Worm (Caenorhabditis elegans): ENCODE measurements around the gene npr-22.

Gene npr-22

DNA sequence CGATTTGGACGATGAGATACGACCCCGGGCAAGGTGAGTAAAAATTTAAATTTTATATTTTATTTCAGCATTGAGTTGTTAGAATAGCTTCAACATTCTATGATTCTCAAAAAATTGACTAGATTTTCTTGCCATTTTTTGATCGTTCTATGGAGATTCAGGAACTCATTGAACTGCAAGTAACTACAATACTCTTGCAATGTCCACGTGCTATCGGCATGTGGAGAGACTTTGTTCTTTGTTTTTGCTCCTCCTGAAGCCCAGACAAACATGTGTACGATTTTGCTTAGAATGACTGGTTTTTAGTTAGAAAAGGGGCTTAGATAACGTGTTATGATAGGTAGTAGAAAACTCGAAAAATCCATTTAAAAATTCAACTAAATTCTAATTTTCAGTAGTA, 23.3 kb upstream of the npr-22 start:
- peak; percentile 5 for TF ChIP-seq nhr-129 (tag; optimal IDR thresholded peaks at IDR 0.05)
- TF ChIP-seq nhr-21 (tag; optimal IDR thresholded peaks at IDR 0.05), result no peak
- TF ChIP-seq nhr-6 (tag; optimal IDR thresholded peaks at IDR 0.05), result no peak
- TF ChIP-seq nhr-23 (tag; optimal IDR thresholded peaks at IDR 0.05), result no peak
- TF ChIP-seq unc-55 (GFP tag; optimal IDR thresholded peaks at IDR 0.05), result no peak
- no peak for TF ChIP-seq ceh-16 (tag; optimal IDR thresholded peaks at IDR 0.05)
- TF ChIP-seq sma-9 (GFP tag; optimal IDR thresholded peaks at IDR 0.05), result peak; percentile 30
- no peak for TF ChIP-seq sma-9 (tag; optimal IDR thresholded peaks at IDR 0.05)
- TF ChIP-seq lin-39 (tag; optimal IDR thresholded peaks at IDR 0.05), result no peak
- peak; percentile 45 for TF ChIP-seq ama-1 (optimal IDR thresholded peaks at IDR 0.05)
- TF ChIP-seq ztf-11 (tag; optimal IDR thresholded peaks at IDR 0.05), result no peak
- TF ChIP-seq mab-5 (tag; optimal IDR thresholded peaks at IDR 0.05), result no peak
- no peak for TF ChIP-seq unc-62 (GFP tag; optimal IDR thresholded peaks at IDR 0.05)
- TF ChIP-seq lin-13 (GFP tag; optimal IDR thresholded peaks at IDR 0.05), result no peak

DNA sequence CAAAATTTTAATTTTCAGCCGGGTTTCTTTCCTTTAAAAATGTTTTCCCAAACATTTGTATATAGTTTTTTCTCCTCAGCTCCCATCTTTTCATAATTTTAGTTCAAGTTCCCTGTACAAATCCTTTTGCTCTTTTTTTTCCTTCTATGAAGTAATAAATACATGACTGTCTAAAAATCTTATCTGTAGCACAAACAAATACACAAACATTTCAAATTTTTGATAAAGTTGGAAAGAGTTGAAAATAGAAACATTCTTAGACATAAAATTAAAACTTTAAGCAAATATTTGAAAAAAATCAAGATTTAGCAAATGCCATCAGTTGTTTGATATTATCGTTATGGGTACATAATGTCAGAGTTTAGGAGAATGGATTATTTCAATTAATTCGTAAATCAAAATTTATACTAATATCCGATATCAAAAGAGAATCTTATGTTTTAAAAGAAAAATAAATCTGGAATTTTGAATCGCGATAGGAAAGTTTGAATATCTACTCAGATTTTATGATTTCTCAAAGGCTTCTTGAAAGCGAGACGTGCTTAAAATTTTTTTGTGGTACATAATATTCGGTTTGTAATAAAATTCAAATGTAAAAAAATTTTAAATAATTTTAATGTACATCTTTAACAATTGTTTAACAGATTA, 21.1 kb upstream of the npr-22 start:
- no peak for TF ChIP-seq nhr-25 (tag; optimal IDR thresholded peaks at IDR 0.05)
- TF ChIP-seq unc-62 (GFP tag; optimal IDR thresholded peaks at IDR 0.05), result no peak
- peak; percentile 36 for TF ChIP-seq sma-3 (GFP tag; optimal IDR thresholded peaks at IDR 0.05)
- no peak for TF ChIP-seq nhr-6 (tag; optimal IDR thresholded peaks at IDR 0.05)
- no peak for TF ChIP-seq C34F6.9 (tag; optimal IDR thresholded peaks at IDR 0.05)
- TF ChIP-seq nhr-77 (tag; optimal IDR thresholded peaks at IDR 0.05), result no peak
- no peak for TF ChIP-seq nhr-237 (tag; optimal IDR thresholded peaks at IDR 0.05)
- TF ChIP-seq lin-13 (GFP tag; optimal IDR thresholded peaks at IDR 0.05), result peak; percentile 0
- TF ChIP-seq lsy-2 (tag; optimal IDR thresholded peaks at IDR 0.05), result no peak
- no peak for TF ChIP-seq crh-2 (tag; optimal IDR thresholded peaks at IDR 0.05)
- TF ChIP-seq ceh-82 (tag; optimal IDR thresholded peaks at IDR 0.05), result no peak
- no peak for TF ChIP-seq peb-1 (tag; optimal IDR thresholded peaks at IDR 0.05)
- TF ChIP-seq gmeb-1 (tag; optimal IDR thresholded peaks at IDR 0.05), result peak; percentile 18
- no peak for TF ChIP-seq nhr-129 (tag; optimal IDR thresholded peaks at IDR 0.05)
- no peak for TF ChIP-seq blmp-1 (tag; optimal IDR thresholded peaks at IDR 0.05; ENCODE audit: insufficient read depth)
- TF ChIP-seq lin-11 (tag; optimal IDR thresholded peaks at IDR 0.05), result no peak
- no peak for TF ChIP-seq nhr-23 (tag; optimal IDR thresholded peaks at IDR 0.05)
- no peak for TF ChIP-seq ceh-16 (tag; optimal IDR thresholded peaks at IDR 0.05)
- TF ChIP-seq fos-1 (tag; optimal IDR thresholded peaks at IDR 0.05), result no peak
- no peak for TF ChIP-seq ztf-4 (tag; optimal IDR thresholded peaks at IDR 0.05)

DNA sequence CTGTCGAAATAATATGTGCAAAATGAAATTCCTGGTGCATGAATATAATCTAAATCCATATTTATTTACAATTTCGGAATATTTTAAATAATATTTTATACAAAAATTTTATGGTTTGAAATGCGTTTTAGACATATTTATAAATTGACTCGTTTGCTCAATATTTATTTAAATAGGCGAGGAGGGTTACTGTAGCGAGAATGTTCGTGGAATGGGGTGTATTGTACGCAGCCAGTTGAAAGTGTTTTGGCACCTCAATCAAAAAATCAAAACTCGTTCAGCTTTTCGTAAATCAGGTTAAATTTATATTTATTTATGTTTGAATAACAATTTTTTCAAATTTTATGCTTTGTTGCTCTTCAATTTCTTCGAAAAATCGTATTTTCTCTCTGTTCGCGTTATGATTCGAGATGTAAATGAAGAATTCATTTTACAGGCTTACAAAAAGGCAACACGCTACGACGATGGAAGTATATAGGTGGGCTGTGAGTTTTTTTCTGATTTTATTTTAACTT, 20.5 kb upstream of the npr-22 start, which contains the start of gene hyl-1:
Gene hyl-1 (plus strand): TSS at position 465 of the 515 bp plus-strand sequence.
- TF ChIP-seq blmp-1 (tag; optimal IDR thresholded peaks at IDR 0.05; ENCODE audit: insufficient read depth), result no peak
- TF ChIP-seq zag-1 (tag; optimal IDR thresholded peaks at IDR 0.05), result no peak
- no peak for TF ChIP-seq elt-3 (tag; optimal IDR thresholded peaks at IDR 0.05)
- no peak for TF ChIP-seq ztf-1 (GFP tag; conservative IDR thresholded peaks at IDR 0.05)
- TF ChIP-seq aly-2 (tag; optimal IDR thresholded peaks at IDR 0.05), result no peak
- no peak for TF ChIP-seq Y55F3AM.14 (GFP tag; optimal IDR thresholded peaks at IDR 0.05)

DNA sequence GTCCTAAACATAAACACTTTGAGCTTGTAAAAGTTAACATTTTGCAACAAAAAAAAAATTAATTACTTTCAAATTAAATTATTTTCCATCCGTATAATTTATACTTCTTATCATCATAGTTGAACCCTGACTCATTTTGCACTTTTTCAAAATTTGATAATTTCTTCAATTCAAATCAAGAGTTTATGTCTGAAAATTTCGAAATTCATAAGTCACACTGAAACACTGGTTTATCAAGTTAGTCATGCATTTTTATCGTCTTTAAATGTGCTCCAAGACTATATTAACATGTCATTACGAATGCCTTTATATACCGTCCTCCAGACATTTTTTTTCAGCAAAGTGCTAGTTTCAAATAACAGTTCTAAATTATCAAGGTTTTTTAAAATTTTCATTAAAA, 19.6 kb upstream of the npr-22 start:
- TF ChIP-seq fos-1 (tag; optimal IDR thresholded peaks at IDR 0.05) (peak; percentile 95), unc-62 (GFP tag; optimal IDR thresholded peaks at IDR 0.05) (no peak), sma-9 (GFP tag; optimal IDR thresholded peaks at IDR 0.05) (peak; percentile 46), sma-9 (tag; optimal IDR thresholded peaks at IDR 0.05) (no peak), aly-2 (tag; optimal IDR thresholded peaks at IDR 0.05) (no peak), nhr-77 (tag; optimal IDR thresholded peaks at IDR 0.05) (no peak), ztf-11 (tag; optimal IDR thresholded peaks at IDR 0.05) (no peak), lsy-2 (tag; optimal IDR thresholded peaks at IDR 0.05) (no peak), gmeb-1 (tag; optimal IDR thresholded peaks at IDR 0.05) (no peak), unc-39 (tag; optimal IDR thresholded peaks at IDR 0.05) (no peak), lin-11 (tag; optimal IDR thresholded peaks at IDR 0.05) (no peak)

DNA sequence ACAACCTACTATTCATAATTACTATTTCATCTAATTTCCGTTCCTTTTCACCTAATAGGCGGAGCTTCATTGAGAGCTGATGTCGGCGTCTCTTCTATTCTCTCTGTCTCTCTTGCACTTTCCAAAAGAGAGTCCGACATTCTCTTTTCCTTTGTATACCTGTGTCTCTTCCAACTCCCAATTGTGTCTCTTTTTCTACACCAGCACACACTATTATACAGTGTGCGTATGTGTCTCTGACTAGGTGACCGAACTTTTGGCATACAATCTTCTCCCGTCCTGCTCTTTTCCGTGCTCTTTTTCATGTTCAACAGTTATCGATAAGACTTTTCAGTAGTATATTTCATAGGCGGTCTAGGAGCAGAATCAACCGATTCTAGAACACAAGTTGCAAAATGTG, 19.0 kb upstream of the npr-22 start:
- TF ChIP-seq fos-1 (tag; optimal IDR thresholded peaks at IDR 0.05) (peak; percentile 95), lin-39 (tag; optimal IDR thresholded peaks at IDR 0.05) (no peak), C34F6.9 (tag; optimal IDR thresholded peaks at IDR 0.05) (no peak), lsy-2 (tag; optimal IDR thresholded peaks at IDR 0.05) (no peak), elt-3 (tag; optimal IDR thresholded peaks at IDR 0.05) (no peak), nhr-21 (tag; optimal IDR thresholded peaks at IDR 0.05) (no peak), ztf-1 (GFP tag; conservative IDR thresholded peaks at IDR 0.05) (no peak), lin-13 (GFP tag; optimal IDR thresholded peaks at IDR 0.05) (no peak), snpc-4 (tag; optimal IDR thresholded peaks at IDR 0.05) (no peak), mbf-1 (tag; optimal IDR thresholded peaks at IDR 0.05) (no peak), sma-3 (GFP tag; optimal IDR thresholded peaks at IDR 0.05) (no peak), nhr-23 (tag; optimal IDR thresholded peaks at IDR 0.05) (no peak), sem-4 (tag; optimal IDR thresholded peaks at IDR 0.05) (no peak), sma-9 (GFP tag; optimal IDR thresholded peaks at IDR 0.05) (peak; percentile 33), sma-9 (tag; optimal IDR thresholded peaks at IDR 0.05) (no peak), F13H6.1 (tag; optimal IDR thresholded peaks at IDR 0.05) (peak; percentile 25), lin-11 (tag; optimal IDR thresholded peaks at IDR 0.05) (no peak), mab-5 (tag; optimal IDR thresholded peaks at IDR 0.05) (no peak), blmp-1 (tag; optimal IDR thresholded peaks at IDR 0.05; ENCODE audit: insufficient read depth) (no peak), skn-1 (tag; optimal IDR thresholded peaks at IDR 0.05) (no peak), ztf-4 (tag; optimal IDR thresholded peaks at IDR 0.05) (no peak), elt-1 (tag; optimal IDR thresholded peaks at IDR 0.05) (no peak), crh-2 (tag; optimal IDR thresholded peaks at IDR 0.05) (peak; percentile 29), nhr-10 (tag; optimal IDR thresholded peaks at IDR 0.05) (no peak), nhr-237 (tag; optimal IDR thresholded peaks at IDR 0.05) (no peak)

Data from whole organism, L2 larva.